Fruit fly (Drosophila melanogaster): Measurements from ENCODE around the gene Noc1.

The Noc1 gene

DNA sequence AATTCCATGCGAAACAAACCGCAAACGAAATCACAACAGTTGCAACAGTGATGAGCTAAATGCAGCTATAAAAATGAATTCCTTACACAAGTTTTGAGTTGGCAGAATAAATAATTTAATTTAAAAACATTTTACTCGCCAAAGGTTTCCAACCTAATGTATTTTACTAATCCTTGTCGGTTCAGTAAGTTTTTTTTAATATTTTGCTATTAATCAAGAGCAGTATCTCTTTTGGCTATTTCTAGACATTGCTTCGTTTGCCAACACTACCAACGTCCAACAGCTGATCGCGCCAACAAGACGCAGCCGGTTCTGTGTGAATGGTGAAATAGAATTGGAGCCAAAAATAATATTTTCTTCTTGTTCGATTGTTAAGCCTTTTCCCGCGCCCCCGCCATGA is 9.9 kb upstream of the Noc1 start, which contains the start of the genes CG32075, CG45101 and SuUR (continued):
- peak; percentile 85 for TF ChIP-seq stc (GFP tag; IDR thresholded peaks at IDR 0.05)
- no peak for TF ChIP-seq Dll (GFP tag; IDR thresholded peaks at IDR 0.05; ENCODE audit: partially characterized antibody)
- TF ChIP-seq CG12104 (GFP tag; optimal IDR thresholded peaks at IDR 0.05), result peak; percentile 73
- no peak for TF ChIP-seq tna (GFP tag; IDR thresholded peaks at IDR 0.05; ENCODE audit: partially characterized antibody)
- TF ChIP-seq CG3847 (GFP tag; IDR thresholded peaks at IDR 0.05), result peak; percentile 90
- TF ChIP-seq ATbp (GFP tag; optimal IDR thresholded peaks at IDR 0.05), result peak; percentile 60
- TF ChIP-seq gce (GFP tag; IDR thresholded peaks at IDR 0.05), result no peak
- peak; percentile 57 for TF ChIP-seq CG15073 (GFP tag; optimal IDR thresholded peaks at IDR 0.05)
- peak; percentile 69 for TF ChIP-seq dmrt99B (tag; optimal IDR thresholded peaks at IDR 0.05)
- no peak for TF ChIP-seq Doc3 (GFP tag; IDR thresholded peaks at IDR 0.05; ENCODE audit: partially characterized antibody)
- peak; percentile 88 for TF ChIP-seq ab (GFP tag; optimal IDR thresholded peaks at IDR 0.05)
- TF ChIP-seq CG3838 (GFP tag; optimal IDR thresholded peaks at IDR 0.05), result peak; percentile 81
- peak; percentile 93 for TF ChIP-seq Chrac-16 (GFP tag; optimal IDR thresholded peaks at IDR 0.05)
- peak in 1 of 2 experiments; percentile 85 for TF ChIP-seq bsh (GFP tag; optimal IDR thresholded peaks at IDR 0.05)
- TF ChIP-seq CG17912 (GFP tag; optimal IDR thresholded peaks at IDR 0.05), result peak; percentile 41
- TF ChIP-seq chif (GFP tag; optimal IDR thresholded peaks at IDR 0.05), result peak; percentile 89 to 94
- peak; percentile 58 for TF ChIP-seq CG7271 (tag; optimal IDR thresholded peaks at IDR 0.05)
- peak; percentile 87 for TF ChIP-seq CG17361 (GFP tag; IDR thresholded peaks at IDR 0.05)
- peak; percentile 10 for TF ChIP-seq emc (GFP tag; optimal IDR thresholded peaks at IDR 0.05)
- TF ChIP-seq CrebB (tag; optimal IDR thresholded peaks at IDR 0.05), result peak; percentile 58
- peak; percentile 90 for TF ChIP-seq Hr3 (GFP tag; optimal IDR thresholded peaks at IDR 0.05)
- no peak for TF ChIP-seq CG6813 (GFP tag; optimal IDR thresholded peaks at IDR 0.05)
- no peak for TF ChIP-seq hth (optimal IDR thresholded peaks at IDR 0.05)
- peak; percentile 79 for TF ChIP-seq CG13296 (GFP tag; optimal IDR thresholded peaks at IDR 0.05)
- TF ChIP-seq CG12769 (tag; optimal IDR thresholded peaks at IDR 0.05), result peak; percentile 81
- no peak for TF ChIP-seq fd64A (GFP tag; optimal IDR thresholded peaks at IDR 0.05)
- TF ChIP-seq Blimp-1 (GFP tag; optimal IDR thresholded peaks at IDR 0.05), result no peak
- peak; percentile 84 for TF ChIP-seq Gug (GFP tag; IDR thresholded peaks at IDR 0.05)
- TF ChIP-seq CG17359 (tag; optimal IDR thresholded peaks at IDR 0.05), result peak; percentile 85
- TF ChIP-seq CG4820 (GFP tag; optimal IDR thresholded peaks at IDR 0.05), result peak; percentile 78
- peak; percentile 74 for TF ChIP-seq croc (GFP tag; conservative IDR thresholded peaks at IDR 0.05)
- TF ChIP-seq corto (GFP tag; optimal IDR thresholded peaks at IDR 0.05), result peak; percentile 59
- TF ChIP-seq CG1792 (GFP tag; optimal IDR thresholded peaks at IDR 0.05), result peak; percentile 69
- no peak; the same call in 2 of the 3 replicates for TF ChIP-seq CG7963 (GFP tag; IDR thresholded peaks at IDR 0.05; ENCODE audit: partially characterized antibody)
- TF ChIP-seq ato (GFP tag; IDR thresholded peaks at IDR 0.05; ENCODE audit: partially characterized antibody), result no peak
- TF ChIP-seq D19B (GFP tag; optimal IDR thresholded peaks at IDR 0.05), result peak; percentile 72
- TF ChIP-seq Lim3 (GFP tag; IDR thresholded peaks at IDR 0.05), result no peak
- no peak for TF ChIP-seq btn (GFP tag; optimal IDR thresholded peaks at IDR 0.05)
- peak; percentile 41; the same call in 1 of the 2 replicates for TF ChIP-seq CG11696 (GFP tag; IDR thresholded peaks at IDR 0.05)
- peak; percentile 86 for TF ChIP-seq C15 (GFP tag; IDR thresholded peaks at IDR 0.05)
- peak in 1 of 3 experiments; percentile 86 for TF ChIP-seq lola (GFP tag; optimal IDR thresholded peaks at IDR 0.05)
- peak; percentile 46 for TF ChIP-seq CG11398 (GFP tag; optimal IDR thresholded peaks at IDR 0.05)
- no peak for TF ChIP-seq pfk (GFP tag; optimal IDR thresholded peaks at IDR 0.05)
- TF ChIP-seq danr (GFP tag; IDR thresholded peaks at IDR 0.05), result 0 out of 2 replicates have a peak, but pooled peaks have one; percentile 33
- TF ChIP-seq sr (GFP tag; IDR thresholded peaks at IDR 0.05), result no peak
- TF ChIP-seq disco-r (GFP tag; optimal IDR thresholded peaks at IDR 0.05), result peak; percentile 51
- TF ChIP-seq CG4707 (GFP tag; optimal IDR thresholded peaks at IDR 0.05), result no peak
- no peak for TF ChIP-seq crol (GFP tag; IDR thresholded peaks at IDR 0.05)
- peak; percentile 80 for TF ChIP-seq run (tag; optimal IDR thresholded peaks at IDR 0.05)
- peak; percentile 59 for TF ChIP-seq CG5180 (GFP tag; optimal IDR thresholded peaks at IDR 0.05)
